Fruit fly (Drosophila melanogaster) ovary, adult (tissue): ENCODE measurements around the gene ND-B17.2.

Experiments
- CG17801 ChIP-seq: fragments of 200-800 bp; optimal IDR thresholded peaks from 2 replicates; lab custom pipeline; 2019; ENCODE audit warnings: missing biosample characterization, mild to moderate bottlenecking, missing genetic modification characterization, moderate library complexity; ENCODE audit not compliant: partially characterized antibody

The ND-B17.2 gene

dm6 chr2L:2564758-2565157, 15.2 kb downstream of the ND-B17.2 start, which contains the start of gene Cyp309a1:
Gene Cyp309a1, minus strand, starts transcription at chr2L:2564830.
- TF ChIP-seq CG17801 (GFP tag; lab: Kevin White, UChicago): no peak

- TF ChIP-seq CG17801 (GFP tag; lab: Kevin White, UChicago): no peak
These were observed 27.2 kb downstream of the ND-B17.2 start, which contains the start of gene CG3515 for dm6 chr2L:2552725-2553124. Gene CG3515, minus strand, starts transcription at chr2L:2552825.

- no peak for TF ChIP-seq CG17801 (GFP tag; lab: Kevin White, UChicago)
These were observed 37.5 kb downstream of the ND-B17.2 start for dm6 chr2L:2542491-2542890.
